Fruit fly (Drosophila melanogaster) Kc167 (cell line): Measurements from ENCODE around the gene CG12984.

Experiments
- Myc ChIP-seq: fragments of >200 bp; optimal IDR thresholded peaks from 2 replicates; lab custom pipeline; 2017; ENCODE audit warnings: missing external identifiers
- ttk ChIP-seq: sonication (Bioruptor generic); optimal IDR thresholded peaks from 2 replicates; lab custom pipeline; 2017; ENCODE audit warnings: missing external identifiers

DNA sequence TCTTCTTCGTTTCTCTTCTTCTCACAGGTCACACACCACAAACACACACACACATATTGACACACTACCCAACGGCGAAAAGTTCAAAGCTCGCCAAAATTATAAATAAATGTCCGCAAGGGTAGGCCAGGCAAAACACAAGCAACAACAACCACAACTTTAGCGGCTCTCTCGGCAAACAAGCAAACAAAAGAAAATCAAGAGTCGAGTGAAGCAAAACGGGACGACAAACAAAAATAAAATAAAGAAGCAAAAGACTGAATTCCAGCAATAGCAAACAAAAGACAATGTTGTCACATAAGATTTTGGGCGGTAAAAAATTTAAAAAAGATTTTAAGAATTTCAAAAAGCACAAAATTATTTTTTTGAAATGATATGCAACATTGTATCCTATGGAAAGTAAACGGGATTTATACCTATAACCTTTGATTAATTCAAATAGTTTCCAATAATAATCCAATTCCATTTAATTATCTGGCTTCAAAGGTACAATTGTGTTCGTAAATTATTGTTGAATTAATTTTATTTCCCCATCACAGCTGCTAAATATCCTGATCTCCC is 16.9 kb downstream of the CG12984 start:
- TF ChIP-seq Myc (lab: Kevin White, UChicago): no peak
- TF ChIP-seq ttk (lab: Kevin White, UChicago): no peak
